Fruit fly (Drosophila melanogaster) whole organism, embryonic: ENCODE measurements around the gene lark.

Experiments used
- BEAF-32 ChIP-seq: fragments of 200-800 bp; sonication (Bioruptor generic); optimal IDR thresholded peaks from 3 replicates; lab custom pipeline; 2017; ENCODE audit warnings: missing biosample characterization, missing genetic modification characterization, mild to moderate bottlenecking, moderate library complexity, missing genetic modification reagents
- CG4360 ChIP-seq: fragments of 200-800 bp; sonication (Bioruptor generic); IDR thresholded peaks from 2 replicates; pipeline ENCODE4 v1.3.6; 2022; ENCODE audit warnings: missing biosample characterization, missing genetic modification characterization
- Lhr ChIP-seq: fragments of 200-800 bp; sonication (Bioruptor generic); optimal IDR thresholded peaks from 3 replicates; lab custom pipeline; 2017; ENCODE audit warnings: mild to moderate bottlenecking, missing biosample characterization, missing genetic modification reagents, missing genetic modification characterization
- dimm ChIP-seq: fragments of 200-800 bp; sonication (Bioruptor generic); IDR thresholded peaks from 2 replicates; pipeline ENCODE4 v1.3.6; 2022; ENCODE audit warnings: missing biosample characterization, missing genetic modification characterization
- kah ChIP-seq: fragments of 200-800 bp; sonication (Bioruptor generic); optimal IDR thresholded peaks from 2 replicates; lab custom pipeline; 2018; ENCODE audit warnings: missing biosample characterization, mild to moderate bottlenecking, missing genetic modification characterization
- ro ChIP-seq: fragments of 200-800 bp; sonication (Bioruptor generic); IDR thresholded peaks from 2 replicates; pipeline ENCODE4 v1.3.6; 2022; ENCODE audit warnings: missing biosample characterization, missing genetic modification characterization
- tx ChIP-seq: fragments of 200-800 bp; sonication (Bioruptor generic); optimal IDR thresholded peaks from 2 replicates; lab custom pipeline; 2016; ENCODE audit warnings: missing biosample characterization, missing genetic modification characterization

- TF ChIP-seq BEAF-32 (GFP tag; lab: Kevin White, UChicago) (no peak), kah (no peak), ro (no peak), CG4360 (GFP tag; lab: Robert Waterston, UW) (peak; percentile 97), dimm (GFP tag; lab: Robert Waterston, UW) (no peak), Lhr (GFP tag; lab: Kevin White, UChicago) (no peak), tx (no peak)
Measured at dm6 chr3L:7364717-7365278, 25.7 kb downstream of the lark start.
